Worm (Caenorhabditis elegans) whole organism, L3 larva: ENCODE results near the gene mpst-3.

ENCODE experiments used
- R02D3.7 ChIP-seq: fragments of 150-350 bp; optimal IDR thresholded peaks from 2 replicates; lab custom pipeline; 2014; ENCODE audit warnings: missing biosample characterization, missing genetic modification characterization
- ceh-82 ChIP-seq: fragments of 150-350 bp; optimal IDR thresholded peaks from 2 replicates; lab custom pipeline; 2014; ENCODE audit warnings: missing biosample characterization, missing genetic modification characterization
- daf-12 ChIP-seq: fragments of 150-350 bp; optimal IDR thresholded peaks from 2 replicates; lab custom pipeline; 2014; ENCODE audit warnings: missing biosample characterization, missing genetic modification reagents, missing genetic modification characterization
- egl-27 ChIP-seq: sonication (generic microtip); optimal IDR thresholded peaks from 4 replicates; lab custom pipeline; 2017; ENCODE audit warnings: missing biosample characterization, missing genetic modification reagents, missing genetic modification characterization
- nhr-23 ChIP-seq: fragments of 150-350 bp; optimal IDR thresholded peaks from 2 replicates; lab custom pipeline; 2014; ENCODE audit warnings: missing biosample characterization, missing genetic modification reagents, missing genetic modification characterization
- nhr-43 ChIP-seq: sonication (generic microtip); optimal IDR thresholded peaks from 2 replicates; lab custom pipeline; 2016; ENCODE audit warnings: mild to moderate bottlenecking, missing genetic modification characterization, missing compliant biosample characterization; ENCODE audit not compliant: poor library complexity, severe bottlenecking
- skn-1 ChIP-seq: fragments of 150-350 bp; optimal IDR thresholded peaks from 2 replicates; lab custom pipeline; 2014; ENCODE audit warnings: missing biosample characterization, missing genetic modification characterization
- snpc-4 ChIP-seq: fragments of 150-350 bp; optimal IDR thresholded peaks from 2 replicates; lab custom pipeline; 2014; ENCODE audit warnings: missing biosample characterization, missing genetic modification characterization
- zag-1 ChIP-seq: fragments of 150-350 bp; optimal IDR thresholded peaks from 2 replicates; lab custom pipeline; 2014; ENCODE audit warnings: missing biosample characterization, missing genetic modification characterization

- no peak for TF ChIP-seq zag-1 (tag; lab: Kevin White, UChicago)
- no peak for TF ChIP-seq ceh-82
- no peak for TF ChIP-seq snpc-4
- TF ChIP-seq nhr-23 (tag; lab: Kevin White, UChicago): no peak
- TF ChIP-seq egl-27: no peak
- TF ChIP-seq nhr-43 (tag; lab: Kevin White, UChicago): no peak
- no peak for TF ChIP-seq daf-12 (tag; lab: Kevin White, UChicago)
- no peak for TF ChIP-seq skn-1 (tag; lab: Kevin White, UChicago)
- TF ChIP-seq R02D3.7 (tag; lab: Kevin White, UChicago): no peak
Observed at ce11 chrV:14907445-14907844, 12.0 kb downstream of the mpst-3 start.
